Fruit fly (Drosophila melanogaster) whole organism, prepupa: ENCODE results near the gene Cchl.

ENCODE experiments used
- Blimp-1 ChIP-seq: fragments of 200-800 bp; sonication (Bioruptor generic); optimal IDR thresholded peaks from 3 replicates; lab custom pipeline; 2017; ENCODE audit warnings: missing biosample characterization, missing genetic modification characterization, mild to moderate bottlenecking, moderate library complexity, missing genetic modification reagents
- CG11902 ChIP-seq: fragments of 200-800 bp; sonication (Bioruptor generic); optimal IDR thresholded peaks from 3 replicates; lab custom pipeline; 2016; ENCODE audit warnings: missing biosample characterization, missing genetic modification characterization
- CG1621 ChIP-seq: fragments of 200-800 bp; sonication (Bioruptor generic); optimal IDR thresholded peaks from 3 replicates; lab custom pipeline; 2018; ENCODE audit warnings: missing biosample characterization, mild to moderate bottlenecking, missing genetic modification characterization
- CG16779 ChIP-seq: fragments of 200-800 bp; sonication (Bioruptor generic); optimal IDR thresholded peaks from 3 replicates; lab custom pipeline; 2017; ENCODE audit warnings: missing biosample characterization, mild to moderate bottlenecking, missing genetic modification characterization
- CG6163 ChIP-seq: fragments of 200-800 bp; sonication (Bioruptor generic); IDR thresholded peaks from 3 replicates; pipeline ENCODE4 v1.3.6; 2022; ENCODE audit warnings: missing biosample characterization, missing genetic modification characterization
- CG6276 ChIP-seq: fragments of 200-800 bp; sonication (Bioruptor generic); optimal IDR thresholded peaks from 2 replicates; lab custom pipeline; 2017; ENCODE audit warnings: missing biosample characterization, mild to moderate bottlenecking, missing genetic modification characterization
- CG6792 ChIP-seq: fragments of 200-800 bp; sonication (Bioruptor generic); optimal IDR thresholded peaks from 3 replicates; lab custom pipeline; 2016; ENCODE audit warnings: missing biosample characterization, missing genetic modification characterization
- CG6808 ChIP-seq: fragments of 200-800 bp; sonication (Bioruptor generic); optimal IDR thresholded peaks from 3 replicates; lab custom pipeline; 2017; ENCODE audit warnings: missing biosample characterization, missing genetic modification characterization, mild to moderate bottlenecking, moderate library complexity, missing genetic modification reagents
- CG6854 ChIP-seq: fragments of 200-800 bp; sonication (Bioruptor generic); optimal IDR thresholded peaks from 2 replicates; lab custom pipeline; 2017; ENCODE audit warnings: missing biosample characterization, mild to moderate bottlenecking, missing genetic modification characterization
- CG7368 ChIP-seq: fragments of 200-800 bp; sonication (Bioruptor generic); optimal IDR thresholded peaks from 3 replicates; lab custom pipeline; 2016; ENCODE audit warnings: missing biosample characterization, missing genetic modification characterization
- CG8319 ChIP-seq: fragments of 200-800 bp; sonication (Bioruptor generic); optimal IDR thresholded peaks from 3 replicates; lab custom pipeline; 2016; ENCODE audit warnings: missing biosample characterization, missing genetic modification characterization
- CG8632 ChIP-seq: fragments of 200-800 bp; sonication (Bioruptor generic); optimal IDR thresholded peaks from 3 replicates; lab custom pipeline; 2016; ENCODE audit warnings: missing biosample characterization, missing genetic modification characterization
- CG9139 ChIP-seq: fragments of 200-800 bp; sonication (Bioruptor generic); optimal IDR thresholded peaks from 3 replicates; lab custom pipeline; 2017; ENCODE audit warnings: missing biosample characterization, mild to moderate bottlenecking, missing genetic modification characterization
- Eip78C ChIP-seq: fragments of 200-800 bp; sonication (Bioruptor generic); peaks from one replicate; lab custom pipeline; 2016; ENCODE audit warnings: missing biosample characterization, missing genetic modification characterization
- Ets96B ChIP-seq: fragments of 200-800 bp; optimal IDR thresholded peaks from 2 replicates; lab custom pipeline; 2019; ENCODE audit warnings: missing biosample characterization, mild to moderate bottlenecking, missing genetic modification characterization, moderate library complexity
- Gug ChIP-seq: fragments of 200-800 bp; sonication (Bioruptor generic); IDR thresholded peaks from 2 replicates; pipeline ENCODE4 v1.3.6; 2022; ENCODE audit warnings: missing biosample characterization, missing genetic modification characterization
- Hr38 ChIP-seq: sonication (Bioruptor generic); optimal IDR thresholded peaks from 2 replicates; lab custom pipeline; 2016; ENCODE audit warnings: missing biosample characterization, missing genetic modification characterization
- Hr39 ChIP-seq: fragments of 200-800 bp; sonication (Bioruptor generic); optimal IDR thresholded peaks from 2 replicates; lab custom pipeline; 2016; ENCODE audit warnings: missing biosample characterization, missing genetic modification characterization
- Hr4 ChIP-seq: fragments of 200-800 bp; sonication (Bioruptor generic); optimal IDR thresholded peaks from 3 replicates; lab custom pipeline; 2016; ENCODE audit warnings: missing biosample characterization, missing genetic modification characterization
- Lpt ChIP-seq: fragments of 200-800 bp; sonication (Bioruptor generic); optimal IDR thresholded peaks from 3 replicates; lab custom pipeline; 2016; ENCODE audit warnings: missing biosample characterization, missing genetic modification characterization
- Smox ChIP-seq: fragments of 200-800 bp; sonication (Bioruptor generic); optimal IDR thresholded peaks from 3 replicates; lab custom pipeline; 2016; ENCODE audit warnings: missing biosample characterization, missing genetic modification characterization
- Sox102F ChIP-seq: fragments of 200-800 bp; sonication (Bioruptor generic); optimal IDR thresholded peaks from 2 replicates; lab custom pipeline; 2016; ENCODE audit warnings: missing biosample characterization, mild to moderate bottlenecking, missing genetic modification characterization
- Sox14 ChIP-seq: fragments of 200-800 bp; sonication (Bioruptor generic); optimal IDR thresholded peaks from 3 replicates; lab custom pipeline; 2016; ENCODE audit warnings: missing biosample characterization, missing genetic modification characterization
- achi ChIP-seq: fragments of 200-800 bp; sonication (Bioruptor generic); optimal IDR thresholded peaks from 3 replicates; lab custom pipeline; 2016; ENCODE audit warnings: missing biosample characterization, missing genetic modification characterization
- cyc ChIP-seq: fragments of 200-800 bp; sonication (Bioruptor generic); optimal IDR thresholded peaks from 3 replicates; lab custom pipeline; 2016; ENCODE audit warnings: missing biosample characterization, missing genetic modification characterization
- dac ChIP-seq: fragments of 200-800 bp; sonication (Bioruptor generic); optimal IDR thresholded peaks from 2 replicates; lab custom pipeline; 2017; ENCODE audit warnings: missing biosample characterization, mild to moderate bottlenecking, missing genetic modification characterization
- dsx ChIP-seq: fragments of 200-800 bp; optimal IDR thresholded peaks from 3 replicates; lab custom pipeline; 2019; ENCODE audit warnings: missing biosample characterization, mild to moderate bottlenecking, missing genetic modification characterization, moderate library complexity; ENCODE audit not compliant: poor library complexity, severe bottlenecking
- eg ChIP-seq: fragments of 200-800 bp; sonication (Bioruptor generic); IDR thresholded peaks from 3 replicates; pipeline ENCODE4 v1.3.6; 2022; ENCODE audit warnings: missing biosample characterization, missing genetic modification characterization
- esn ChIP-seq: fragments of 200-800 bp; sonication (Bioruptor generic); optimal IDR thresholded peaks from 2 replicates; lab custom pipeline; 2016; ENCODE audit warnings: missing biosample characterization, mild to moderate bottlenecking, missing genetic modification characterization, moderate library complexity
- fd85E ChIP-seq: fragments of 200-800 bp; sonication (Bioruptor generic); optimal IDR thresholded peaks from 3 replicates; lab custom pipeline; 2016; ENCODE audit warnings: missing biosample characterization, missing genetic modification characterization
- fkh ChIP-seq: fragments of 200-800 bp; sonication (Bioruptor generic); optimal IDR thresholded peaks from 3 replicates; lab custom pipeline; 2017; ENCODE audit warnings: missing biosample characterization, mild to moderate bottlenecking, missing genetic modification characterization, moderate library complexity
- lz ChIP-seq: fragments of 200-800 bp; sonication (Bioruptor generic); optimal IDR thresholded peaks from 3 replicates; lab custom pipeline; 2016; ENCODE audit warnings: missing biosample characterization, missing genetic modification characterization
- net ChIP-seq: fragments of 200-800 bp; sonication (Bioruptor generic); optimal IDR thresholded peaks from 3 replicates; lab custom pipeline; 2016; ENCODE audit warnings: missing biosample characterization, missing genetic modification characterization
- pdm3 ChIP-seq: fragments of 200-800 bp; sonication (Bioruptor generic); optimal IDR thresholded peaks from 3 replicates; lab custom pipeline; 2016; ENCODE audit warnings: missing biosample characterization, missing genetic modification characterization
- salr ChIP-seq, 2 experiments: fragments of 200-800 bp; sonication (Bioruptor generic); optimal IDR thresholded peaks; 3 replicates each; lab custom pipeline; 2016 to 2018; ENCODE audit warnings: missing biosample characterization in 2 of 2, missing genetic modification characterization in 2 of 2, mild to moderate bottlenecking in 1 of 2
- spab ChIP-seq: fragments of 200-800 bp; sonication (Bioruptor generic); optimal IDR thresholded peaks from 2 replicates; lab custom pipeline; 2017; ENCODE audit warnings: missing biosample characterization, mild to moderate bottlenecking, missing genetic modification characterization, missing genetic modification reagents
- ss ChIP-seq, 2 experiments: fragments of 200-800 bp; sonication (Bioruptor generic); optimal IDR thresholded peaks; 2 replicates in 1 of 2; 3 replicates in 1 of 2; lab custom pipeline; 2017 to 2018; ENCODE audit warnings: mild to moderate bottlenecking in 2 of 2, missing biosample characterization in 2 of 2, missing genetic modification characterization in 2 of 2, moderate library complexity in 1 of 2
- svp ChIP-seq: fragments of 200-800 bp; sonication (Bioruptor generic); peaks from one replicate; lab custom pipeline; 2016; ENCODE audit warnings: missing biosample characterization, missing genetic modification characterization
- topi ChIP-seq: fragments of 200-800 bp; sonication (Bioruptor generic); optimal IDR thresholded peaks from 3 replicates; lab custom pipeline; 2016; ENCODE audit warnings: missing biosample characterization, missing genetic modification characterization
- vri ChIP-seq: fragments of 200-800 bp; sonication (Bioruptor generic); optimal IDR thresholded peaks from 3 replicates; lab custom pipeline; 2016; ENCODE audit warnings: missing biosample characterization, mild to moderate bottlenecking, missing genetic modification characterization

Gene Cchl

DNA sequence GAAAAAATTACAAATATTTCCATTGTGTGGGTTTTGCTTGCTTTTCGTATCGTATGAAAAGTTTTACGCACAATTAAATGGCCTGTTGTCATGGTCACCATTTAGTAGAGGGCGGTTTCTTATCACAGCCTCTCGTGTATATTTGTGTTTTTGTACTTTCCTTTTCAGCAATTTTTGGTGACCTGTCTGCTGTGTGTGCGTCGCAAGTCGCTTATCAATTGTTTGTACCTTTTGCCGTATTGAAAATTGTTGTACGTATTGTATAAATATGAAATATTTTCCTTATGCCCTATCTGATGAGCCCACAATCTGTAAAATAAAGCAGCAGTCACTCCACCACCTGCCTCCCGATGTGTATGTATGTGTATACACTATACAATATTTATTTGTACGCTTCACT is 39.2 kb upstream of the Cchl start:
- TF ChIP-seq svp (GFP tag; lab: Kevin White, UChicago), result peak; percentile 92
- no peak for TF ChIP-seq Smox
- peak; percentile 47 for TF ChIP-seq Eip78C (GFP tag; lab: Kevin White, UChicago)
- peak; percentile 59 for TF ChIP-seq fkh
- peak; percentile 35 for TF ChIP-seq CG9139 (GFP tag; lab: Kevin White, UChicago)
- TF ChIP-seq CG6808 (GFP tag; lab: Kevin White, UChicago), result no peak
- TF ChIP-seq ss (GFP tag; optimal IDR thresholded peaks at IDR 0.05; lab: Kevin White, UChicago), result peak in 1 of 2 experiments; percentile 38
- 0 out of 3 replicates have a peak, but pooled peaks have one; percentile 22 for TF ChIP-seq CG6163 (GFP tag; lab: Robert Waterston, UW)
- no peak for TF ChIP-seq Sox102F
- TF ChIP-seq CG8632, result peak; percentile 13

DNA sequence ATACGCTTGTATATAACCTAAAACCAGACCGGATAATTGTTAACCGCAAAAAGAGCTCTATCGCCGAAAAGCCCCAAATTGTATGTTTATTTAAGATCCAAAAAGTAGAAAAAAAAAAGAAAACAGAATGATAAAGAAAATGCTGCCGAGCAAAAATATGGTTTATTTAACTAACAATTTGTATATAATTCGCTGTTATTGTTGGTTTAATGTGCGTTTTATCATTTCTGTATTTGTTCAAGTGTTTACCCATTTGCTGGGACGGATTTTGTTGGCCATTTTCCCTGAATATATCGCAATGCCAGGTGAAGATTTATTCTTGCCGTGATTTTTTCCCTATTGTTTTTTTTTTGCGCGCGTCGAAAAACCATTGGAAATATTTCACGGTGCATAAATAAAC is 29.8 kb upstream of the Cchl start:
- TF ChIP-seq Hr38 (no peak), CG6276 (GFP tag; lab: Kevin White, UChicago) (no peak), topi (GFP tag; lab: Kevin White, UChicago) (no peak), dac (no peak), Sox102F (peak; percentile 3), fkh (peak; percentile 70)

DNA sequence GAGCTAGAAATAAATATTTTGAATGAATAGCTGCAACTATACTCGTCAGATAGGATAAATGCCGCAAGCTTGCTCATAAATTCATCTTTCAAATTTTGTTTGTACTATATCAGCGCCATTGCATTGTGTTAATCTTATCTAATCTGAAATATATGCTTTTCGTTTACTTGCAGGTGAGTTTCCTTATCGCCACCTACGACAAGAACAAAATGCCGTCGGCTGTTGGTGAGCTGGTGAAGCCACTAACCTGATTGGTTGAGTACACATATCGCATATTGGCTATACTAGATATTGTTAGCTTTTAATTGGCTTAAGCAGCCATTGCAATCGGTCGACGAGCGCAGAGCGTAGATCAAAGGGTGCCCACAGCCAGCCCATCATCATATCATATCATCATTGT is 26.5 kb upstream of the Cchl start:
- no peak for TF ChIP-seq Blimp-1 (GFP tag; lab: Kevin White, UChicago)
- TF ChIP-seq fkh, result peak; percentile 30

DNA sequence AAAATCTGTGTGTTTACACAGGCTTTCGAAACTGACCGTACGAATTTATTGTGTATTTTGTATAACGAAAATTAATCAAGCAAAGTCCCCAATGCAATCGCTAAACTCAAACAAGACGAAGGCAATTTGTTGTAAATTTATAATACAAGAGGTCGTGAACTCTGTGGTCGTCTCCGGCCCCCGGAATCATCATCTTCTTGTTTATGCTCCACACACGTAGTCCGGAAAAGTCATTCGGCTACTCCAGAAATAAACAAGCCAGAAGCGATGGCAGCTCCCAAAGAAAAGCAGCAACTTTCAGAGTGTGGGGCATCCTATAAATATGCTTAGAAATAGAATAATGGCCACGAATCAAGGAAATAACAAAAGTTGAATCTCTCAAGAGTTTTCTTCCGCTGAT is 25.9 kb upstream of the Cchl start:
- TF ChIP-seq net (GFP tag; lab: Kevin White, UChicago) (no peak), CG1621 (tag; lab: Kevin White, UChicago) (no peak), Hr39 (GFP tag; lab: Kevin White, UChicago) (no peak), CG11902 (GFP tag; lab: Kevin White, UChicago) (no peak), CG7368 (no peak), eg (no peak), Sox14 (no peak)

DNA sequence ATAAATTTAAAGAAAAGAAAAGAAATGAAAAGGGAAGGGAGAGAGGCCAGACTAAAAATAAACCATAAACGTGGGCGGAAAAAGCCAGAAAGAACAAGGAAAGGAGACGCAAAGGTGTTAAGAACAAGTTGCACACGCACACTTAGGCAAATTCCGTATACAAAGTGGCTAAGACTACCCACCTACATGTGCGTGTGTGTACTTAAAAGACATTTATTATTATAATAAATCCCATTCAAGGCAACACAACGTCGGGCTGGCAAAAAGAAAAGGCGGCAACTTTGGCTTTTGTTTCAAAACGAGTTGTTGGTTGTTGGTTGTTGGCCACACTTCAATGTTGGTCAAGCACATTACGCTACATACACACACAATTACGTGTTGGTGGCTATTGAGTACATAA is 25.0 kb upstream of the Cchl start:
- TF ChIP-seq svp (GFP tag; lab: Kevin White, UChicago), result no peak
- TF ChIP-seq dac, result no peak
- peak; percentile 17 for TF ChIP-seq dsx (GFP tag; lab: Kevin White, UChicago)
- no peak for TF ChIP-seq CG7368

DNA sequence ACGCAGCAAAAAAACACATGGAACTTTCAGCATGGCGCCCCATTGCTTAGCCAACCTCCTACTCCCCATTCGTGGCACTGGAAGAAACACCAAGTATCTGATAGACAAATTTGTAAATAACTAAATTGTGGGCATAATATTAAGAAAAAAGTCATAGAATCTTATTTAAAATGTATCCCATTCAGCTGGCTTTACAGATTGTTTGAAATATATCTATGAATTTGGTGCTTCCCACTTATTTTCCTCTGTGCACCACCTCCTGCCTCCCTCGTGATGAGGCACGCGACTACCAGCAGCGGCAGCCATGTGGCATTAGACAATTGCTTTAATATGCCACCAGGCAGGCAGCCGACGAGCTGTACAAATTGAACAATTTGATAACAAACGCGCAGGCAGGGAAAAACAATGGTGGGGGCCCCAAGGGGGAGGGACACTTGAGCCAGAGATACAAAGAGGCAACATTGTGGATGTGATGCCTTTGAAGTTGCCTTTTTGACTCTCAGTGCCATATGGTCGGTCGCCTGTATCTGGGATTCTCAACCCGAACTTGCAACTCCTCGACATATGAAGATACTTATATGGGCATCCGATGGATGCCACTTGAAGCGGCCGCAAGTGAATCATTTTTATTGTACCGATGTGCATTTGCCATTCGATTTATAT is 22.0 kb upstream of the Cchl start:
- TF ChIP-seq Smox (no peak), CG8319 (GFP tag; lab: Kevin White, UChicago) (no peak), CG8632 (peak; percentile 31), topi (GFP tag; lab: Kevin White, UChicago) (peak; percentile 31), Ets96B (tag; lab: Kevin White, UChicago) (peak; percentile 55), Hr38 (no peak), pdm3 (GFP tag; lab: Kevin White, UChicago) (peak; percentile 51), CG6854 (no peak), CG16779 (tag; lab: Kevin White, UChicago) (peak; percentile 6), Lpt (peak; percentile 65), svp (GFP tag; lab: Kevin White, UChicago) (no peak), lz (peak; percentile 15), CG1621 (tag; lab: Kevin White, UChicago) (no peak), achi (GFP tag; lab: Kevin White, UChicago) (peak; percentile 61), spab (GFP tag; lab: Kevin White, UChicago) (peak; percentile 41), Sox102F (no peak), dac (peak; percentile 39), dsx (GFP tag; lab: Kevin White, UChicago) (peak; percentile 62), CG6792 (GFP tag; lab: Kevin White, UChicago) (peak; percentile 29), Gug (GFP tag; lab: Robert Waterston, UW) (peak; percentile 68), vri (GFP tag; lab: Kevin White, UChicago) (peak; percentile 1), Hr4 (GFP tag; lab: Kevin White, UChicago) (peak; percentile 79), esn (GFP tag; lab: Kevin White, UChicago) (peak; percentile 53), salr (GFP tag; optimal IDR thresholded peaks at IDR 0.05; lab: Kevin White, UChicago) (peak in 1 of 2 experiments; percentile 50), fd85E (no peak), Sox14 (peak; percentile 56), cyc (peak; percentile 5), CG6163 (GFP tag; lab: Robert Waterston, UW) (peak; percentile 72), CG11902 (GFP tag; lab: Kevin White, UChicago) (no peak)
